Worm (Caenorhabditis elegans) whole organism, midembryonic: ENCODE measurements around the gene srh-240.

Experiments used
- T22C8.4 ChIP-seq: fragments of 200-800 bp; sonication (Bioruptor generic); IDR thresholded peaks from 2 replicates; pipeline ENCODE4 v1.3.6; 2022; ENCODE audit warnings: missing genetic modification characterization, missing compliant biosample characterization
- cog-1 ChIP-seq: sonication (generic microtip); optimal IDR thresholded peaks from 2 replicates; lab custom pipeline; 2016; ENCODE audit warnings: missing genetic modification characterization, missing compliant biosample characterization
- flt-1 ChIP-seq: fragments of 200-800 bp; sonication (Bioruptor generic); IDR thresholded peaks from 2 replicates; pipeline ENCODE4 v1.3.6; 2022; ENCODE audit warnings: missing genetic modification characterization, missing compliant biosample characterization
- klf-2 ChIP-seq: fragments of 200-800 bp; sonication (Bioruptor generic); conservative IDR thresholded peaks from 2 replicates; pipeline ENCODE4 v1.3.6; 2022; ENCODE audit warnings: missing genetic modification reagents, missing genetic modification characterization, missing compliant biosample characterization
- med-1 ChIP-seq: sonication (generic microtip); optimal IDR thresholded peaks from 2 replicates; lab custom pipeline; 2017; ENCODE audit warnings: missing genetic modification characterization, mild to moderate bottlenecking, missing compliant biosample characterization, antibody characterized with exemption, missing genetic modification reagents; ENCODE audit not compliant: insufficient read depth
- ref-1 ChIP-seq: fragments of 200-800 bp; sonication (Bioruptor generic); conservative IDR thresholded peaks from 2 replicates; pipeline ENCODE4 v1.3.6; 2022; ENCODE audit warnings: missing genetic modification reagents, missing genetic modification characterization, missing compliant biosample characterization
- tab-1 ChIP-seq: fragments of 200-800 bp; sonication (Bioruptor generic); IDR thresholded peaks from 2 replicates; pipeline ENCODE4 v1.3.6; 2022; ENCODE audit warnings: missing genetic modification characterization, missing compliant biosample characterization
- ztf-23 ChIP-seq: fragments of 200-800 bp; sonication (Bioruptor generic); IDR thresholded peaks from 2 replicates; pipeline ENCODE4 v1.3.6; 2022; ENCODE audit warnings: missing genetic modification reagents, missing genetic modification characterization, missing compliant biosample characterization
- ztf-29 ChIP-seq: fragments of 200-800 bp; sonication (Bioruptor generic); IDR thresholded peaks from 2 replicates; pipeline ENCODE4 v1.3.6; 2022; ENCODE audit warnings: missing genetic modification reagents, missing genetic modification characterization, missing compliant biosample characterization

srh-240 gene

DNA sequence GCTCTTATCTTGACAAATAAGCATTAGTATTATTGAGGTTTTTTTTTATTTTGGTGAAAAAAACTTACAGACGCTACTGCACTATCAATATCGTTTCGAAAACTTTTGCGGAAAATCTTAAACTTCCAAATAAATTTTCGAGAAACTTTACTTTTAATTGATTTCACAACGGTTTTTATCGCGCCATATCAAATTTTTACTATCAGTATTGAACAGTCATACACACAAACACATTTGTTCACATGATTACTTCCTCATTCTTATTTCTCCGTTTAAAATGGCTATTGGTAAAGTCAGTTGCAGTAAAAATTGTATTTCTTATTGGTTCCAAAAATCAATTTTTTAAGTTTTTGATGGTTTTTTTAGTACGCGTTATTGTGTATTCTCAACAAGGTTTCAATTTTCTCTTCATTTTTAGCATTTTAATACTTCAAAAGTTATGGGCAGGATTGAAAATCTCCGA lies 31.2 kb downstream of the srh-240 start, which contains the start of gene pals-32:
pals-32 (plus strand) TSS at position 413 of the 463 bp plus-strand sequence.
- TF ChIP-seq klf-2 (GFP tag; lab: Robert Waterston, UW), result no peak
- TF ChIP-seq flt-1 (GFP tag; lab: Robert Waterston, UW), result no peak
- TF ChIP-seq cog-1 (tag; lab: Kevin White, UChicago), result no peak
- TF ChIP-seq T22C8.4, result no peak
- no peak for TF ChIP-seq tab-1 (GFP tag; lab: Robert Waterston, UW)
- no peak for TF ChIP-seq med-1
- no peak for TF ChIP-seq ztf-29 (GFP tag; lab: Robert Waterston, UW)
- no peak for TF ChIP-seq ztf-23

DNA sequence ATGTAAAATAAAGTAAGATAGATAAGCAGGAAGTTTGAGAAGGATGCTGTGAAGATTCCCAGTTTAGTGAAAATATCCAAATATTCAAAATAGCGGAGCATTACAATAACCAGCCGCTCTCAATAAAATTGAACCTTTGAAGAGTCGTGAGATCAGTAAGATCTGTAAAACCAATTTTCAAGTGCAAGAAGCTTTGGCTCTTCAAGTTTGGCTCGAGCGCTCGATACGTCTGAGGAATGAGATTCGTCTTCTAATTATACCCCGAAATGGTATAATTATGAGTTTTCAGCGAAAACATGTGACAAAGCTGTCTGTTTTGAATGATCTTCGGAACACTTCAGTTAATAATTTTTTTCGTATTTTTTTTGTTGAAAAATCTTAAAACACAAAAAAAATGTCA lies 34.9 kb downstream of the srh-240 start, which contains the start of gene str-46:
str-46 (minus strand) TSS at position 101 of the 400 bp plus-strand sequence.
- TF ChIP-seq ref-1 (GFP tag; lab: Robert Waterston, UW), result no peak
- no peak for TF ChIP-seq cog-1 (tag; lab: Kevin White, UChicago)
- no peak for TF ChIP-seq flt-1 (GFP tag; lab: Robert Waterston, UW)
- no peak for TF ChIP-seq tab-1 (GFP tag; lab: Robert Waterston, UW)
- no peak for TF ChIP-seq ztf-29 (GFP tag; lab: Robert Waterston, UW)
- no peak for TF ChIP-seq med-1
- no peak for TF ChIP-seq T22C8.4
- TF ChIP-seq klf-2 (GFP tag; lab: Robert Waterston, UW), result no peak
- TF ChIP-seq ztf-23, result no peak

DNA sequence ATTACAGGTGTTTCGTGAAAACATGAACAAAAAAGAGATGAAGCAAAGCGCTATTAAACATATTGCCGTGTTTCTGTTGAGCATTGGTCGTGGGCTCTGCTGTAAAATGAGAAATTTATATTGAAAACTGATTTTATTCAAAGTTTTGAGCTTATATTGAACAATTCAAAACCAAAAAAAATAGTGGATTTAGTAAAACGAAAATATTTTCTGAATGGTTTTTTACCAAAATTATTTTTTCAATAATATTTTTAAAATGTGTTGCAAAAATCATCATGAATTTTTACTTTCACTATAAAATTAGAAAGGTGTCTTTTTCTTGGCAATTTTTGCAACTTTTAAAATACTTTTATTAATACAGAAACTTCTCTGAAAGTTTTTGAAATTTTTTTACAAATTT lies 38.2 kb downstream of the srh-240 start, which contains the start of gene C31B8.7:
C31B8.7 (minus strand) TSS at position 101 of the 400 bp plus-strand sequence.
- TF ChIP-seq med-1, result no peak
- TF ChIP-seq flt-1 (GFP tag; lab: Robert Waterston, UW), result no peak
- TF ChIP-seq tab-1 (GFP tag; lab: Robert Waterston, UW), result no peak
- no peak for TF ChIP-seq ztf-29 (GFP tag; lab: Robert Waterston, UW)
- no peak for TF ChIP-seq ref-1 (GFP tag; lab: Robert Waterston, UW)
- TF ChIP-seq klf-2 (GFP tag; lab: Robert Waterston, UW), result no peak

DNA sequence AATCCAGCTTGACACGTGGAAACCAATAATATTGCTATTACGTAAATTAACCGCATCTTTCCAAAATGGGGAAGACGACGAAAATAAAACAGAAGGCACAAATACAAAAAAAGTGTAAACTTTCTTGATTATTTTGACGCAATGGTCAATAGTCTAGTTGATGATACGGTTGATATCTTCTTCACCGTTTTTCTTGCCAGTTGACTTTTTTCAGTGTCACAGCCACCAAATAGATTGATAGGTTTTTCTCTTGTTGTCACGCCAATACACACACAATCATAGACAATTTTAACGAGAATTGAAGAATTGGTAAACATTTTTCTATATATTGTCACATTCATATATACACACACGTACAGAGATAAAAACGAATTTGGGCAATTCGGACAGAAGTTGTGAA lies 44.5 kb downstream of the srh-240 start, which contains the start of gene zmp-3:
zmp-3 (minus strand) TSS at position 101 of the 400 bp plus-strand sequence.
- TF ChIP-seq tab-1 (GFP tag; lab: Robert Waterston, UW), result no peak
- no peak for TF ChIP-seq ztf-23
- TF ChIP-seq ref-1 (GFP tag; lab: Robert Waterston, UW), result no peak
- no peak for TF ChIP-seq T22C8.4
- no peak for TF ChIP-seq cog-1 (tag; lab: Kevin White, UChicago)
- no peak for TF ChIP-seq klf-2 (GFP tag; lab: Robert Waterston, UW)
- TF ChIP-seq ztf-29 (GFP tag; lab: Robert Waterston, UW), result no peak
- TF ChIP-seq med-1, result no peak
- no peak for TF ChIP-seq flt-1 (GFP tag; lab: Robert Waterston, UW)

DNA sequence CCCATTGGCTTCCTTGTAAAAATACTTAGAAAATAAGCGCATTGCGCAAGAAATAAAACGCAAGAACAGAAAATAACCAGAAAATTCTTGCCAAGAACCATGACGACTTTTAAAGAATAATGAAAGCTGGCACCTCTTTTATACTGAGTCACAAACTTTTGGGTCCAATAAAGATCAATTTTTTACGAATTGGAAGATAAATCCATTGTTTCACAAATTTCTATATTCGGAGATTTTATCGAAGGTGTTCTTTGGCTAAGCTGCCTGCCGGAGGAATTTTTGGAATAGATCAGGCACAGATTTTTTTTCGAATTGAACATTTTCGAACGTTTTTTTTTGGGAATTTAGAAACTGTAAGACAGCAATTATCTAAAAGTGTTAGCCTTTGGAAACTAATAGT lies 47.9 kb downstream of the srh-240 start, which contains the start of gene C31B8.9:
C31B8.9 (minus strand) TSS at position 101 of the 400 bp plus-strand sequence.
- TF ChIP-seq ref-1 (GFP tag; lab: Robert Waterston, UW) (no peak), cog-1 (tag; lab: Kevin White, UChicago) (no peak), ztf-29 (GFP tag; lab: Robert Waterston, UW) (no peak), flt-1 (GFP tag; lab: Robert Waterston, UW) (no peak)

DNA sequence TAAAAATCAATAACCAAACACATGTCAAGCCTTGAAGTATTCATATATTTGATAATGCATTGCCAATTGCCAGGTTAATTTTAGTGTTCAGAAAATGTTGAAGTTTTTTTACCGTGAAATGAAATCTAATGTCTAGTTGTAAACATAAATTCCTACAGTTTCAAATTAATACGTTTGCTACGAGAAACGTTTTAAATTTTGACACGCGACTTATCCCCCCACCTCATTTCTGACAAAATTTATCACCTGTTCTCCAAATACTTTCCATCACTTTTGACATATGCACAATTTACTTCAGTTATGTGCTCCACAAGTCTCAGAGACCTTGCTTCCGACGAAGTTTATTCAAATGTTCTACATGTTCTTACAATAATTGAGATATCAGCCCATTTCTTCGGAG lies 48.9 kb downstream of the srh-240 start, which contains the start of gene srh-146:
srh-146 (plus strand) TSS at position 301 of the 400 bp plus-strand sequence.
- TF ChIP-seq klf-2 (GFP tag; lab: Robert Waterston, UW) (no peak), tab-1 (GFP tag; lab: Robert Waterston, UW) (no peak), flt-1 (GFP tag; lab: Robert Waterston, UW) (no peak), ztf-23 (no peak), med-1 (no peak), ztf-29 (GFP tag; lab: Robert Waterston, UW) (no peak)
